Worm (Caenorhabditis elegans) whole organism, L1 larva: ENCODE results near the gene F35H8.2.

ENCODE experiments used
- aha-1 ChIP-seq: fragments of 150-350 bp; optimal IDR thresholded peaks from 2 replicates; lab custom pipeline; 2014; ENCODE audit warnings: missing biosample characterization, missing genetic modification characterization
- ama-1 ChIP-seq: fragments of 150-350 bp; optimal IDR thresholded peaks from 2 replicates; lab custom pipeline; 2014
- ceh-63 ChIP-seq: fragments of 200-800 bp; sonication (Bioruptor generic); optimal IDR thresholded peaks from 2 replicates; lab custom pipeline; 2018; ENCODE audit warnings: mild to moderate bottlenecking, missing genetic modification characterization, missing compliant biosample characterization
- ceh-8 ChIP-seq: fragments of 200-800 bp; sonication (Bioruptor generic); optimal IDR thresholded peaks from 2 replicates; lab custom pipeline; 2018; ENCODE audit warnings: mild to moderate bottlenecking, missing genetic modification characterization, moderate library complexity, missing compliant biosample characterization
- ceh-88 ChIP-seq: fragments of 200-800 bp; sonication (Bioruptor generic); IDR thresholded peaks from 2 replicates; pipeline ENCODE4 v1.3.6; 2022; ENCODE audit warnings: missing genetic modification characterization, missing compliant biosample characterization
- dsc-1 ChIP-seq: sonication (generic microtip); optimal IDR thresholded peaks from 2 replicates; lab custom pipeline; 2016; ENCODE audit warnings: mild to moderate bottlenecking, missing genetic modification characterization, missing compliant biosample characterization
- efl-1 ChIP-seq, 4 experiments: fragments of 150-350 bp; optimal IDR thresholded peaks in 3 of 4; peaks in 1 of 4; 1 replicate in 1 of 4; 2 replicates in 3 of 4; lab custom pipeline; 2014; ENCODE audit warnings: missing biosample characterization in 2 of 4, missing genetic modification characterization in 2 of 4, missing genetic modification reagents in 2 of 4
- egl-27 ChIP-seq, 2 experiments: fragments of 150-350 bp in 1 of 2; sonication (generic microtip); optimal IDR thresholded peaks; 3 replicates each; lab custom pipeline; 2017 to 2018; ENCODE audit warnings: missing biosample characterization in 2 of 2, missing genetic modification characterization in 2 of 2, missing genetic modification reagents in 2 of 2
- elt-2 ChIP-seq: sonication (generic microtip); optimal IDR thresholded peaks from 2 replicates; lab custom pipeline; 2016; ENCODE audit warnings: missing genetic modification characterization, mild to moderate bottlenecking, inconsistent platforms, missing compliant biosample characterization, missing genetic modification reagents
- elt-3 ChIP-seq, 6 experiments: fragments of 150-350 bp in 1 of 6; sonication (generic microtip); optimal IDR thresholded peaks; 2 replicates each; lab custom pipeline; 2017 to 2018; ENCODE audit warnings: missing biosample characterization in 6 of 6, missing genetic modification characterization in 6 of 6, inconsistent platforms in 1 of 6
- fos-1 ChIP-seq: fragments of 150-350 bp; optimal IDR thresholded peaks from 2 replicates; lab custom pipeline; 2014; ENCODE audit warnings: missing biosample characterization, missing genetic modification characterization
- hlh-17 ChIP-seq: fragments of 200-800 bp; sonication (Bioruptor generic); optimal IDR thresholded peaks from 2 replicates; lab custom pipeline; 2018; ENCODE audit warnings: missing genetic modification characterization, mild to moderate bottlenecking, missing compliant biosample characterization, moderate library complexity, borderline replicate concordance
- hlh-4 ChIP-seq: sonication (generic microtip); optimal IDR thresholded peaks from 2 replicates; lab custom pipeline; 2016; ENCODE audit warnings: mild to moderate bottlenecking, missing genetic modification characterization, missing compliant biosample characterization
- hpl-2 ChIP-seq: fragments of 150-350 bp; optimal IDR thresholded peaks from 2 replicates; lab custom pipeline; 2014; ENCODE audit warnings: missing biosample characterization, missing genetic modification reagents, missing genetic modification characterization
- irx-1 ChIP-seq: sonication (generic microtip); optimal IDR thresholded peaks from 2 replicates; lab custom pipeline; 2016; ENCODE audit warnings: missing genetic modification characterization, missing compliant biosample characterization
- lin-13 ChIP-seq: fragments of 150-350 bp; optimal IDR thresholded peaks from 2 replicates; lab custom pipeline; 2014; ENCODE audit warnings: missing biosample characterization, missing genetic modification reagents, missing genetic modification characterization
- lin-14 ChIP-seq: fragments of 200-800 bp; sonication (Bioruptor generic); optimal IDR thresholded peaks from 2 replicates; lab custom pipeline; 2018; ENCODE audit warnings: mild to moderate bottlenecking, missing genetic modification characterization, moderate library complexity, missing compliant biosample characterization
- lin-35 ChIP-seq, 2 experiments: fragments of 150-350 bp; optimal IDR thresholded peaks; 2 replicates each; lab custom pipeline; 2014; ENCODE audit warnings: missing biosample characterization in 2 of 2, missing genetic modification characterization in 2 of 2, missing genetic modification reagents in 2 of 2
- lin-39 ChIP-seq: fragments of 150-350 bp; optimal IDR thresholded peaks from 2 replicates; lab custom pipeline; 2014; ENCODE audit warnings: missing biosample characterization, missing genetic modification reagents, missing genetic modification characterization
- lsy-2 ChIP-seq, 2 experiments: fragments of 150-350 bp; optimal IDR thresholded peaks; 2 replicates each; lab custom pipeline; 2014; ENCODE audit warnings: missing biosample characterization in 2 of 2, missing genetic modification characterization in 2 of 2
- mdl-1 ChIP-seq, 2 experiments: fragments of 150-350 bp; optimal IDR thresholded peaks; 2 replicates each; lab custom pipeline; 2014 to 2017; ENCODE audit warnings: missing biosample characterization in 2 of 2, missing genetic modification characterization in 2 of 2, inconsistent platforms in 1 of 2
- mef-2 ChIP-seq: fragments of 150-350 bp; optimal IDR thresholded peaks from 2 replicates; lab custom pipeline; 2014; ENCODE audit warnings: missing biosample characterization, missing genetic modification characterization
- mep-1 ChIP-seq: fragments of 150-350 bp; optimal IDR thresholded peaks from 2 replicates; lab custom pipeline; 2014; ENCODE audit warnings: missing biosample characterization, missing genetic modification characterization
- nhr-11 ChIP-seq: fragments of 150-350 bp; optimal IDR thresholded peaks from 2 replicates; lab custom pipeline; 2014; ENCODE audit warnings: missing biosample characterization, missing genetic modification characterization
- nhr-19 ChIP-seq: fragments of 200-800 bp; sonication (Bioruptor generic); conservative IDR thresholded peaks from 2 replicates; pipeline ENCODE4 v1.3.6; 2022; ENCODE audit warnings: missing genetic modification characterization, missing compliant biosample characterization
- nhr-20 ChIP-seq: sonication (generic microtip); optimal IDR thresholded peaks from 2 replicates; lab custom pipeline; 2016; ENCODE audit warnings: mild to moderate bottlenecking, missing genetic modification characterization, missing compliant biosample characterization
- nhr-71 ChIP-seq: sonication (generic microtip); optimal IDR thresholded peaks from 2 replicates; lab custom pipeline; 2016; ENCODE audit warnings: mild to moderate bottlenecking, missing genetic modification characterization, moderate library complexity, missing compliant biosample characterization
- nhr-85 ChIP-seq: sonication (generic microtip); peaks from one replicate; lab custom pipeline; 2016; ENCODE audit warnings: missing genetic modification characterization, inconsistent platforms, missing compliant biosample characterization
- nhr-90 ChIP-seq: sonication (generic microtip); optimal IDR thresholded peaks from 2 replicates; lab custom pipeline; 2016; ENCODE audit warnings: mild to moderate bottlenecking, missing genetic modification characterization, missing compliant biosample characterization; ENCODE audit not compliant: poor library complexity
- pax-3 ChIP-seq: fragments of 200-800 bp; sonication (Bioruptor generic); optimal IDR thresholded peaks from 2 replicates; lab custom pipeline; 2018; ENCODE audit warnings: mild to moderate bottlenecking, missing genetic modification characterization, moderate library complexity, missing compliant biosample characterization
- rnt-1 ChIP-seq: sonication (generic microtip); optimal IDR thresholded peaks from 2 replicates; lab custom pipeline; 2016; ENCODE audit warnings: mild to moderate bottlenecking, missing genetic modification characterization, moderate library complexity, missing compliant biosample characterization
- skn-1 ChIP-seq: fragments of 150-350 bp; optimal IDR thresholded peaks from 2 replicates; lab custom pipeline; 2014; ENCODE audit warnings: missing biosample characterization, missing genetic modification characterization
- snpc-4 ChIP-seq: fragments of 150-350 bp; optimal IDR thresholded peaks from 2 replicates; lab custom pipeline; 2014; ENCODE audit warnings: missing biosample characterization, missing genetic modification characterization
- snu-23 ChIP-seq: sonication (generic microtip); optimal IDR thresholded peaks from 2 replicates; lab custom pipeline; 2016; ENCODE audit warnings: missing genetic modification characterization, missing compliant biosample characterization
- sptf-1 ChIP-seq: fragments of 150-350 bp; optimal IDR thresholded peaks from 2 replicates; lab custom pipeline; 2014; ENCODE audit warnings: missing biosample characterization, missing genetic modification characterization
- tbx-2 ChIP-seq: sonication (generic microtip); optimal IDR thresholded peaks from 2 replicates; lab custom pipeline; 2016; ENCODE audit warnings: missing genetic modification characterization, missing compliant biosample characterization
- tlp-1 ChIP-seq: fragments of 150-350 bp; optimal IDR thresholded peaks from 2 replicates; lab custom pipeline; 2014; ENCODE audit warnings: missing biosample characterization, missing genetic modification characterization
- unc-30 ChIP-seq: sonication (generic microtip); optimal IDR thresholded peaks from 2 replicates; lab custom pipeline; 2017; ENCODE audit warnings: missing biosample characterization, missing genetic modification characterization
- unc-86 ChIP-seq: sonication (generic microtip); optimal IDR thresholded peaks from 2 replicates; lab custom pipeline; 2016; ENCODE audit warnings: missing genetic modification characterization, missing compliant biosample characterization
- unc-98 ChIP-seq: fragments of 200-800 bp; sonication (Bioruptor generic); IDR thresholded peaks from 2 replicates; pipeline ENCODE4 v1.3.6; 2022; ENCODE audit warnings: missing genetic modification characterization, missing compliant biosample characterization
- ztf-11 ChIP-seq, 2 experiments: sonication (generic microtip); optimal IDR thresholded peaks; 2 replicates each; lab custom pipeline; 2016 to 2017; ENCODE audit warnings: missing genetic modification characterization in 2 of 2, missing biosample characterization in 1 of 2, missing compliant biosample characterization in 1 of 2
- ztf-4 ChIP-seq: fragments of 150-350 bp; optimal IDR thresholded peaks from 2 replicates; lab custom pipeline; 2014; ENCODE audit warnings: missing biosample characterization, missing genetic modification characterization

The F35H8.2 gene

DNA sequence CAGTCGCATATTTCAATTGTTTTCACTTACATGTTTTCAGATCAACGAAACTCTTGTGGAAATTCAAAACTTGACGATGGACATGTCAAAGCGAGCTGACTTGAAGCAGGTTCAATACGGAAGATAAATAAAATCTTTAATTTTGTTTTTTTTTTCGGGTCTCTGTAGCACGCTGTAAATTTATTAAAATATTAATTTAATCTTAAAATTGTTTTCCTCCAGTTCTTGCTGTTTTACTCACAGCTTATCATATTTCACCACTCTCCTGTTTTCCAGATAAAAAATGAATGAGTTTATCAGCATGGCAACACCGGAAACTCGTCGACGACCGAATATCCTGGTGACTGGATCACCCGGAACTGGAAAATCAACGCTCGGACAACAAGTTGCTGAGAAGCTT is 41.1 kb downstream of the F35H8.2 start, which contains the start of gene E02H1.6:
TSS of gene E02H1.6 (plus strand) at position 301 of the 400 bp plus-strand sequence.
- no peak for TF ChIP-seq pax-3 (tag; lab: Kevin White, UChicago)
- no peak for TF ChIP-seq egl-27 (tag; optimal IDR thresholded peaks at IDR 0.05; lab: Kevin White, UChicago)
- no peak for TF ChIP-seq ceh-8 (GFP tag; lab: Kevin White, UChicago)
- no peak for TF ChIP-seq sptf-1
- no peak for TF ChIP-seq aha-1
- TF ChIP-seq unc-98 (GFP tag; lab: Robert Waterston, UW): no peak
- no peak for TF ChIP-seq nhr-90 (tag; lab: Kevin White, UChicago)
- TF ChIP-seq dsc-1: no peak
- no peak for TF ChIP-seq unc-30
- TF ChIP-seq, all 84 proteins: peak for 0

DNA sequence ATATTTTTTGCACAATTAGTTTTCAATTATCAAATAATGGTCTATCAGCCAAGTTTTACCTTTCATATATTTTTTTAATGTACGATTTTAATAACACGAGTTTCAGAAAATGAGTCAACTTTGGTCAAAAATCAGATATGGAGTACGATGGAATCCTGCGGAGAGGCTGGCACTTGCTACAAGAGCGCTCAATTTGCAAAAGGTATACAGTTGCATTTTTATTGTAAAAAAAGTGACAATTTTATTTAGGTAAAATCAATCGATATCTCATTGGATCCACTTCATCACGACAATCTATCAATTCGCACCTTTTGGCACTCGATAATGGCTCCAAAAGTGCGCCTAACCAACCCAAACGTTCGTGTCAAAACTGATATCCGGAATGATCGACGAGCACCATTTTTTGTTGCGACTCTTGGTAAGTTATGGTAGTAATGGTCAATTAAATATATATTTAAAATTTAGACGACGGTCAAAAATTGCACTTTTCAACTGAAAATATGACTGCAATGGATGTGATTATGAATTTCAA is 42.3 kb downstream of the F35H8.2 start, which contains the start of gene mrpl-53:
TSS of gene mrpl-53 (plus strand) at position 107 of the 532 bp plus-strand sequence.
- TF ChIP-seq lin-35 (GFP tag; optimal IDR thresholded peaks at IDR 0.05; lab: Kevin White, UChicago) (peak in 1 of 2 experiments; percentile 1), snpc-4 (tag; lab: Kevin White, UChicago) (no peak), efl-1 (optimal IDR thresholded peaks at IDR 0.05; lab: Kevin White, UChicago) (no peak), efl-1 (GFP tag; optimal IDR thresholded peaks at IDR 0.05 in 1 of 2; lab: Kevin White, UChicago) (peak in 1 of 2 experiments; percentile 66), ceh-63 (GFP tag; lab: Kevin White, UChicago) (no peak), nhr-71 (tag; lab: Kevin White, UChicago) (peak; percentile 29), nhr-90 (tag; lab: Kevin White, UChicago) (peak; percentile 52)
- TF ChIP-seq, all 84 proteins: peak for 4

DNA sequence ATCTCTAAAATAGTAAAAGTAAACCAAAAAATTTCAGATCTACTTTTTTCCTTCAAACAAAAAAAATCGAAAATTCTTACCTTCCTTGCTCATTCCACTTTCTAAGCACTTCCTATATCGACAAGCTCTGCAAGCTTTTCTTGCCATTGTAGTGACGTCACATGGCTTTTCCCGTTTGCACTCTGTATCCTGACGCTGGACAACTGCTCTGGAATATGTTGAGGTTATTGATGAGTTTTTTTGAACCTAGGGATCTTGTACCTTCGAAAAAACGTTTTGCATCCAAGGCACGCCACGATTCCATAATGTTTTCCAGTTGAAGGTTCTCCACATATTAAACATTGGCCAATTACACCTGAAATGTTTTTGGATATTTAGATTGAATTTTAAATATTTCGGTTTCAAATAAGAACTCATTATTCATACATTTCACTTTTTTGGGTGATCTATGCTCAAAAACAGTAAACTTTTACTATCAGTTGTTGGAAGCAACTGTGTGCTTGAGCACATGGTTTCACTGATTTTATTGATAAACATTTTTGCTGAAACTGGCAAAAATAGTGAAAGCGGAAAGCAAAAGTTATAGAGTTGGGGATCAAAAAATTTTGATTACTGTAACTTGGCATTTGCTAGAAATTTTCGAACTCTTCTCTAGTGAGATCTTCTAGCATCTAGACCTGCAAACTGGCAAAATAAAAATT is 44.9 kb downstream of the F35H8.2 start:
- TF ChIP-seq mef-2 (tag; lab: Kevin White, UChicago): no peak
- TF ChIP-seq irx-1: no peak
- no peak for TF ChIP-seq efl-1 (optimal IDR thresholded peaks at IDR 0.05; lab: Kevin White, UChicago)
- peak in 1 of 2 experiments; percentile 37 for TF ChIP-seq efl-1 (GFP tag; optimal IDR thresholded peaks at IDR 0.05 in 1 of 2; lab: Kevin White, UChicago)
- peak in 1 of 2 experiments; percentile 11 for TF ChIP-seq lin-35 (GFP tag; optimal IDR thresholded peaks at IDR 0.05; lab: Kevin White, UChicago)
- peak; percentile 35 for TF ChIP-seq nhr-19 (GFP tag; lab: Robert Waterston, UW)
- TF ChIP-seq nhr-85 (tag; lab: Kevin White, UChicago): no peak
- TF ChIP-seq skn-1 (tag; lab: Kevin White, UChicago): no peak
- peak; percentile 36 for TF ChIP-seq ztf-4 (tag; lab: Kevin White, UChicago)
- TF ChIP-seq rnt-1 (tag; lab: Kevin White, UChicago): peak; percentile 59
- no peak for TF ChIP-seq lsy-2 (tag; optimal IDR thresholded peaks at IDR 0.05; lab: Kevin White, UChicago)
- TF ChIP-seq hlh-17 (GFP tag; lab: Kevin White, UChicago): no peak
- no peak for TF ChIP-seq fos-1 (tag; lab: Kevin White, UChicago)
- peak; percentile 46 for TF ChIP-seq nhr-71 (tag; lab: Kevin White, UChicago)
- peak; percentile 9 for TF ChIP-seq snu-23 (GFP tag; lab: Kevin White, UChicago)
- TF ChIP-seq nhr-20 (tag; lab: Kevin White, UChicago): no peak
- TF ChIP-seq elt-2 (tag; lab: Kevin White, UChicago): peak; percentile 43
- TF ChIP-seq aha-1: no peak
- peak; percentile 36 for TF ChIP-seq lin-39 (tag; lab: Kevin White, UChicago)
- TF ChIP-seq lin-14 (GFP tag; lab: Kevin White, UChicago): peak; percentile 25
- no peak for TF ChIP-seq snpc-4 (tag; lab: Kevin White, UChicago)
- TF ChIP-seq nhr-11 (tag; lab: Kevin White, UChicago): peak; percentile 46
- no peak for TF ChIP-seq tlp-1 (tag; lab: Kevin White, UChicago)
- TF ChIP-seq, all 84 proteins: peak for 11

DNA sequence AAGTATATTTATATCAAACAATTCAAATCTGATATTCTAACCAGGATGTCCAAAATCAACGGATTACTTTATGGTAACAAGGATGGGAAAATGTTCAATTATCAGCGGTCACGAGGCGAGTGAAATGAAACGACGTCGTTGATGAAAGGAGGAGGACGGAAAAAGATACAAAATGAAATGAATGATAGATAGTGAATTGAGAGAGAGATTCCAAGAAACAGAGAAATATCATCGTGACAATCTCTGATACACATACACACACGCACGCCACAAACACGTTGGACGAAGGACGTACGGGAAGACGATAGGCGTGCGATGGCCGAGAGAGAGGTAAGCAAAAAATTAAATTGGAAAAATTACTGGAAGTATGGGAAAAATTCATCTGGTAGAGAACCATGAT is 45.8 kb downstream of the F35H8.2 start:
- TF ChIP-seq lin-39 (tag; lab: Kevin White, UChicago) (peak; percentile 70), lin-14 (GFP tag; lab: Kevin White, UChicago) (peak; percentile 96), fos-1 (tag; lab: Kevin White, UChicago) (peak; percentile 22), unc-86 (tag; lab: Kevin White, UChicago) (no peak), lin-13 (peak; percentile 65), nhr-20 (tag; lab: Kevin White, UChicago) (peak; percentile 96), tbx-2 (tag; lab: Kevin White, UChicago) (peak; percentile 73), mep-1 (tag; lab: Kevin White, UChicago) (peak; percentile 83), ama-1 (lab: Kevin White, UChicago) (peak; percentile 2), nhr-19 (GFP tag; lab: Robert Waterston, UW) (peak; percentile 94), mdl-1 (tag; optimal IDR thresholded peaks at IDR 0.05; lab: Kevin White, UChicago) (peak in 1 of 2 experiments; percentile 96), hpl-2 (GFP tag; lab: Kevin White, UChicago) (peak; percentile 7), rnt-1 (tag; lab: Kevin White, UChicago) (peak; percentile 67), nhr-90 (tag; lab: Kevin White, UChicago) (peak; percentile 87), ceh-88 (GFP tag; lab: Robert Waterston, UW) (0 out of 2 replicates have a peak, but pooled peaks have one; percentile 20), hlh-4 (no peak), ztf-11 (tag; optimal IDR thresholded peaks at IDR 0.05; lab: Kevin White, UChicago) (no peak), nhr-85 (tag; lab: Kevin White, UChicago) (peak; percentile 98), elt-3 (tag; optimal IDR thresholded peaks at IDR 0.05; lab: Kevin White, UChicago) (peak in 3 of 6 experiments; percentile 38 to 96 (median 89))
